Worm (Caenorhabditis elegans): ENCODE results near the gene ifb-1.
"Not testable (repeated sequence)": the region's sequence is repeated elsewhere in the genome, so short reads cannot be mapped to it uniquely, and the experiment has no call there.

The ifb-1 gene

DNA sequence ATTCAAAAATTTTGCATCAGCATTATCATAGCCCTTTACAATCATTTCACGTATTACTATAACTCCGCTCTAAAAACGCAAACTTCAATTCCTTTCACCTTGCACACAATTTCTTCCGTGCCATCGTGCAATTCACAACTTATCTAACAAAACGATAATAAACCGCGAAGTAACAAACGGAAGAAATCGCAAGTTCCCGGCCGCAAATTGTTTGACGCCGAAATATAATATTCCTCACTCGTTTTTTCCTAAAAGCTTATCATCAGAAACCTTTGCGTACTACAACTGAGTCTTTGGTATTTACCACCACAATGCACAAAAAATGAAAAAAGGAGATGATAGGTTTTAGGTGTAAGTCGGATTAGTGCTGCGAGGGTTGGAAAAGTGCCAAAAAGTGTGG, 18.1 kb upstream of the ifb-1 start:
- TF ChIP-seq W03F9.2 (tag; optimal IDR thresholded peaks at IDR 0.05) (no peak), dao-5 (tag; optimal IDR thresholded peaks at IDR 0.05) (no peak), him-1 (tag; optimal IDR thresholded peaks at IDR 0.05) (no peak)

DNA sequence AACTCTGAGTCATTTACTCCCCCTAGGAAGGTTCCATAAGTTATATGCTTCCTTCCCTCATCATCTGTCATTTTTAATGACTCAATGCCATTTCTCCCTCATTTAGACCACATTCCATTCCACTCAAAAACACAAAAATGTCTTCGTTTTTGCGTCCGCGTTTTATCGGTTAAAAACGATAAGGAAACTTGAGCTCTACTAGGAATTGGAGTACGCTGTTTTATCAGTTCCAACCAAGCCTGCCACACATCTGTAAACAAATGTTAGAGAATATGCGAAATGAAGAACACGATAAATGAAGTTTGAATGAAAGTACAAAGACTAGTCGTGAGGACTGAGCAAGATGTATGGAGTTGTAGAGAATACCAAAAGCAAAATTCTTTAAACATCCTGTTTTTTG, 17.0 kb upstream of the ifb-1 start:
- TF ChIP-seq him-1 (tag; optimal IDR thresholded peaks at IDR 0.05) (no peak), dao-5 (tag; optimal IDR thresholded peaks at IDR 0.05) (no peak), W03F9.2 (tag; optimal IDR thresholded peaks at IDR 0.05) (no peak)

DNA sequence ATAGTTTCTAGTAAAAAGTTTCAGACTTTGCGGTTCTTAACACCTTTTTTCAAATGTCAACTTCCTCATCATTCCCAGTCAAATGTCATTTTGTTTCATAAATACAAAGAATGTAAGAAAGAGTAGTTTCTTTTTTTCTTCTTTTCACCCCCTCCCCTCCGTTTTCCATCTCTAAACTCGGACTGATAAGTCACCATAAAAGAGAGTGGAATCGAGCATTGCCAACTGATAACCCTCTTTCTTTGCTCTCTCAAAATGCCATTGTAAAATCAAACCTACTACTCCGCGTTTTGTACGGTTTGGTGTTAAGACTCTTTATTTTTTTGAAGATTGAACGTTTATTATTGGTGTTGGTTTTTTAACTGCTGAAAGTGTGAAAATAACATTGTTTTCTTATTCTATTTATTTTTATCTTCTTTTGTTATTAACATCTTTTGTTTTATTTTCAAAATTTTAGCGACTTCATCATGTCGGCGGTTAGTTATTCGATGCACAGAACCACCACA, 15.6 kb upstream of the ifb-1 start, which contains the start of gene ifb-2:
ifb-2 (plus strand) TSS at position 456 of the 506 bp plus-strand sequence.
- TF ChIP-seq him-1 (tag; optimal IDR thresholded peaks at IDR 0.05) (no peak), dao-5 (tag; optimal IDR thresholded peaks at IDR 0.05) (no peak), W03F9.2 (tag; optimal IDR thresholded peaks at IDR 0.05) (no peak)

DNA sequence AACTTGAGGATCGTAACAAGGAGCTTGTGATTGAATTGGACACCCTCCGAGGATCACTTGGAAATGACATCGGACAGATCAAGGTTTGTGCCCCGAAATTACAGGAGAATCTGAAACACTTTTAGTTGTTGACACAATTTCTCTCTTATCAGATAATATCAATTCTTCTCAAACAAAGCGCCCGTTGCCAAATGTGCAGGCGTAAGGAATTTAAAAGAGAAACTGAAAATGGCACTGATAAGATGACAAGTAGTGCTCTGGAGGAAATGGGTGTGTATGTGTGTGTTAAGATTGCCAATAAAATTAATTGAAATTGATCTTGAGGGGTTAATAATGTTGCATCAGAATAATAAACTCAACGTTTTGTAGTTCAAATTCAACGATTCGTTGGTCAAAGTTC, 14.1 kb upstream of the ifb-1 start:
- no peak for TF ChIP-seq W03F9.2 (tag; optimal IDR thresholded peaks at IDR 0.05)
- no peak for TF ChIP-seq him-1 (tag; optimal IDR thresholded peaks at IDR 0.05)
- no peak for TF ChIP-seq dao-5 (tag; optimal IDR thresholded peaks at IDR 0.05)

DNA sequence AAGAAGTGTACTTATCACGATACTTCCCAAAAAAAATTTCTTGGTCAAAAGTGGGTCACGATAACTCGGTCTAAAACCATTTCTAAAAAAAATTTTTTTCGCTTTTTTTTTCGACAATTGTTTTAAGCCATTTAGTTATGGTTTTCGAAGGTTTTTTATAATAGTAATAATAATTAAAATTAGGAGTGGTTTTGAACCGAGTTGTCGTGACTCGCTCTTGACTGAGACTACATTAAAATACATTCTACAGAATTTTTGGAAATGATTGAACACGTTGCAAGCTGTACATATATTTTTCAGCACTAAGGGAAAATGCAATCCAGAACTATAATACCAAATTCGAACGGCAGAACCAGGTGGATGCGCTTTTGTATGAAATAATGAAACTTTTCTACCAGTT, 11.2 kb upstream of the ifb-1 start, which contains the start of gene F10C1.8:
F10C1.8 (plus strand) TSS at position 301 of the 400 bp plus-strand sequence.
- TF ChIP-seq W03F9.2 (tag; optimal IDR thresholded peaks at IDR 0.05) = no peak
- no peak for TF ChIP-seq him-1 (tag; optimal IDR thresholded peaks at IDR 0.05)
- TF ChIP-seq dao-5 (tag; optimal IDR thresholded peaks at IDR 0.05) = no peak

DNA sequence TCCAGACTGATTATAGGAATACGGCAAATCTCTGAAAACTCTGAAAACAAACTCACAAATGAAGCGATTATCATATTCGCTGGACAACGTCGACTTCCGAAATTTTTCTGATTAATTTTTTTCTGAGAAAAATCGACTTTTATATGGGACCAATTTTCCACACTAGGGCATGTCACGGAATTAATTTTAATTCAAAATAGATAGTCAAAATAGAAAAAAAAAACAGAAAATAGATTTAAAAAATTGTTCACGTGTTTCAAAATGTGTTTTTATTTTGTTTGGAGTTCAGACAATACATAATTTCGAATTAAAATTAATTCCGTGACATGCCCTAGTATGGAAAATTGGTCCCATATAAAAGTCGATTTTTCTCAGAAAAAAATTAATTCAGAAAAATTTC, 7.8 kb upstream of the ifb-1 start, which contains the start of the genes F10C1.3 and F10C1.23:
F10C1.3 (minus strand) TSS at position 101 of the 400 bp plus-strand sequence.
F10C1.23 (plus strand) TSS at position 385 of the 400 bp plus-strand sequence.
- not testable (repeated sequence) for TF ChIP-seq dao-5, W03F9.2, him-1 (tag; optimal IDR thresholded peaks at IDR 0.05)

DNA sequence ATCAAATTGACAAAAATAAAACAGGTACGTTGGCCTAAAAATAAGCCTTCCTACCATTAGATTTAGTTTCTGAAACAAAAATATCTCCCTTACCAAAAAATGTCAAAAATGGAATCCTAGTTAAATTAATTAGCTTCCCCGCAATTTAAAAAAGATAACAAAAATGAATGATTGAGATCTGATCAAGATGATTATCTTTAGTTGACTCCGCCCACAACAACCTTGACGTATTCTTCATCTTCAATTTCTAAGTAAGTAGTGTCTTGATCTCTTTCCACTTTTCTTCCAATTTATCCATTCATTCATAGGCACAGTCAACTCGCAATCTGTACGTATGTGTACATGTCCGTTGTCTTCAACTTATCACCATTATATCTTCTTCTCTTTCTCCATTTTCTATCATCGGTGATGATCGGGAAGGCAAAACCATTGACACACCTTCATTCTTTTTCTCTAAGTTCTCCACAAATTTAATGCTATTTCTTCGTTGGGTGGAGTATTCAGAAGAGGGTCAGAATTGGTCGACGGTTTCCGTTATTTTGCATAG, 2.9 kb downstream of the ifb-1 start:
- TF ChIP-seq him-1 (tag; optimal IDR thresholded peaks at IDR 0.05) (no peak), W03F9.2 (tag; optimal IDR thresholded peaks at IDR 0.05) (no peak), dao-5 (tag; optimal IDR thresholded peaks at IDR 0.05) (no peak)

DNA sequence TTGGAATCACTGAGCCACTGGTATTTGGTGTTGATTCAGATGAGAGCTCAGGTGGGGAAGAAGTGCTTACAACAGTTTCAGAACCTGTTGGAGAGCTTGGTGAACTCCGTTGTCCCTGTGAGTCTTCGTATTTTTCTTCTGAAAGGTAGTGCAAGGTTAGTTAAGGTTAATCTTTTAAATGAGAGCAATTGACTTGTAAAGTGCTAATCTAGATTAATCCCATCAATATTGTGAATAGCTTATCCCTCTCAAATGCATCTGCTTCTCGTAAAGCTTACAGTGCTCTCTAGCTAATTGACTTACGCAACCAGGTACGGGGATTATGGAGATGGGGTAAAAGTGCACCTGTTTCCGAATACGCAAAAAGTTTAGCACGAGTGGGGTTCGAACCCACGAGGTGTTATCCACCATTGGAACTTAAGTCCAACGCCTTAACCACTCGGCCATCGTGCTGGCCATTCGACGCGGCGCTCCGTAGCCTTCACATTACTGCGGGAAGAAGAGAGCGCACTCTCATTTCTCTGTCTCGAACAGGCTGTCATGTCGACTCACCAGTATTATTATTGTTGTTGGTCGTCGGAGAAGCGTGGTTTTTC, 7.2 kb downstream of the ifb-1 start:
- TF ChIP-seq W03F9.2 (tag; optimal IDR thresholded peaks at IDR 0.05) = no peak
- peak; percentile 28 for TF ChIP-seq him-1 (tag; optimal IDR thresholded peaks at IDR 0.05)

DNA sequence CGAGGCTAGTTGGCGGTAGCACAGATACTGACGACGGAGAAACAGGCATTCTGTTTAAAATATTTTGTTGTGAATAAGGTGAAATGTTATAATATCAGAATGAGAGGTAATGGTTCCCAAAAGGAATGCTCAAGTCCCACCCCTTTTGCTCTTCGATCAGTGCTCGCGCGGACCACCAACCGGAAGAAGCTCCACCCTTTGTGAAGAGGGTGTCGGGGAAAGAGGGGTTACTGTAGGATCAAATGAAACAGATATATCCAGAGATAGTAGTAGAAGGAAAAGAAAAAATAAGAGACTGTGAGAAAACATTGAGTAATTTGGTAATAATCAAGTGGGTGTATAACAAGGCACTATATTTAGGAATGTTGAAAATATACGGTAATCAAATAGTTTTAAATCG, 8.7 kb downstream of the ifb-1 start, which contains the start of the genes dmd-5 and F10C1.1:
dmd-5 (minus strand) TSS at position 101 of the 400 bp plus-strand sequence.
F10C1.1 (plus strand) TSS at position 110 of the 400 bp plus-strand sequence.
- TF ChIP-seq W03F9.2 (tag; optimal IDR thresholded peaks at IDR 0.05) (no peak), dao-5 (tag; optimal IDR thresholded peaks at IDR 0.05) (no peak), him-1 (tag; optimal IDR thresholded peaks at IDR 0.05) (no peak)

DNA sequence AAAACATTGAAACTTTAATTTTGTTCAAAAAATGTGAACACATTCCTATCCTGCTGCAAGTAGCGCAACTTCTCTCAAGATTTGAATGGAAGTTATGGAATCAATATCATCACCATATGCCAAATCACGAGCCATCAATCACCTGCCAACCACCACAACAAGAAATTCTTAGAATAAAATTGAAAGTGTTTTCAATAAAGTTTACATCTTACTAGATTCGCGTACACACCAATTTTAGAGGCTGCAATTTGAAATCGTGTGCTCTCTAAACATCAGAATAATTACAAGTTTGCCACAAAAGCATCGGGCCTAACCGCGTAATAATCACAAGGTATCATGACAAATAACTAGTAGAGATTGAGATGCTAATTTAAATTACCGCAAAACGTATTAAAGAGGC, 9.5 kb downstream of the ifb-1 start:
- TF ChIP-seq him-1 (tag; optimal IDR thresholded peaks at IDR 0.05) = no peak
- TF ChIP-seq dao-5 (tag; optimal IDR thresholded peaks at IDR 0.05) = no peak
- TF ChIP-seq W03F9.2 (tag; optimal IDR thresholded peaks at IDR 0.05) = no peak

DNA sequence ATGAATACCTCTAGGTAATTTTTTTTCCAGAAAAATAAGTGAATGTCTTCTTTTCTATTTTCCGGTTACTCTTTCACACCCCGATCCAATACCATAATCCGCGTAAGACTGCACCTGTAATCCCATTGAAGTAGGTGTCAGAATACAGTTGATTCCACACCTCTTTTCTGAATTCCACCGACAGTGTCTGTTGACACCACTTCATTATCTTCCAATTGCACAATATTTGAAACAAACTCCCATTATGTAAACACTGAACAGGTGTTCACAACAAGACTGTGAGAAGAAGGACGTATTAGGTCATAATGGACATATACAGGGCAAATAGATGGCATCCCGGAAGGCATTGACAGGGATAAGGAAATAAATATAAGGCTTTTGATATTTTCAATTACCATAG, 12.0 kb downstream of the ifb-1 start:
- no peak for TF ChIP-seq dao-5 (tag; optimal IDR thresholded peaks at IDR 0.05)
- TF ChIP-seq W03F9.2 (tag; optimal IDR thresholded peaks at IDR 0.05) = no peak
- no peak for TF ChIP-seq him-1 (tag; optimal IDR thresholded peaks at IDR 0.05)

DNA sequence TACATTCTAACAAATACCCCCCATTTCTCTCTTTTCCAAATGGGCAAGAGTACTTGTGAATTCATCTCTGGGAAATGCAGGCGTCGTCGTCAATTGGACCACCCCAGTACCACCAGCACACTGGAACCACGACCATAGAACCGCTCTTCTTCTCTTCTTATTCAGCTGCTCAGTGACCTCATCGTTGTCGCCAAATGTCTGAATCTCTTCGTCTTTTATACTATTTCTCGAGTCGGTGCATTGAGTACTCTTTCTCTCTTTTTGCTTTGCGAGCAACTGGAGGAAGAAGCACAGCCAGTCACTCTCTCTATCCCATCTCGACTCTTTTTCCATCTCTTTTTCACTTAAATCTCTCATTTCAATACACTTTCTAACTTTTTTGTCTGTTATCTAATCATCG, 14.4 kb downstream of the ifb-1 start:
- TF ChIP-seq dao-5 (tag; optimal IDR thresholded peaks at IDR 0.05) (no peak), him-1 (tag; optimal IDR thresholded peaks at IDR 0.05) (peak; percentile 75)

DNA sequence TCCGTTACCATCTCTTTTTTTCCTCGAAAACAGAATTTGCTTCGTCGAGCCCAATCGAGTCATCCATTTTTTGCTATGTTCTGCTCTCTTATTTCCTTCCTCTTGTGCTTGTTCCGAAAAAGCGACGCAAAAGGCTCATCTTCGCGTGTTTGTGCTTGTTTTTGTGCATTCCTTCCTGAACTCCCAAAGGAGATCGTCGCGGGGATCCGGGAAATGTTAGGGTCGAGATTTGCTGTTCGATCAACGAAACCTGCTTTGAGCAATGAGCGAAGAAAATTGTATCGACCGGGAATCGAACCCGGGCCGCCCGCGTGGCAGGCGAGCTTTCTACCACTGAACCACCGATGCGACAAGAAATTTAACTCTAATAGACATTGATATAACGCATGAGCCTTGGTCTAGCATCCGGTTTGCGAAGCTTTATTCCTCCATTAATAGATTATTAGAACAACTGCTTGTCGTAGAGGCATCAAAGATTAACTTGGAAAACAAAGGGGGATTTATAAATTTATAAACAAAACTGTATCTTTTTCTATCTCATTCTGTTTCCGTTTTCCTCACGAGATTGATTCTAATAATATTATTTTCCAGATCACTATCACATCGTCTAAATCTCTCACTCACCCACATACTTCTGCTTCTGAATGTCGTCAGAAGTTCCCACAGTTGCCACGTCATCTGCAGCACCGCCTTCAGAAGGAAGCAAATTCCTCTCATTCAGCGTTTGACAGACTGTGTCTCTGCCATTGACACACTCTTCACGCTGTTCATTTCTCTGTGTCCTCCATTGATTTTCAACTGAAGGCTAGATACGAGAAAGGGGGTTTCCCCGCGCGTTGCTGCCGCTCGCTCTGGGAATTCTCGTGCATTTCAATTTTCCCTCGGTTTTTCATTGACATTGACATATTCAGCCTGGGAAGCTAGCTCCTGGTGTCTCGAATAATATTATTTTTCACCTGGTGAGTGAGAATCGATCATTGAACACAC, 16.8 kb downstream of the ifb-1 start, which contains the start of gene K05F1.6:
K05F1.6 (plus strand) TSS at position 586 of the 987 bp plus-strand sequence.
- TF ChIP-seq him-1 (tag; optimal IDR thresholded peaks at IDR 0.05) = peak; percentile 34
- TF ChIP-seq dao-5 (tag; optimal IDR thresholded peaks at IDR 0.05) = peak; percentile 47
- TF ChIP-seq W03F9.2 (tag; optimal IDR thresholded peaks at IDR 0.05) = peak; percentile 67

Measured in whole organism, L4/young adult.